Worm (Caenorhabditis elegans) whole organism, young adult: Measurements from ENCODE around the gene spe-42.

ENCODE experiments used
- B0035.1 ChIP-seq: sonication (generic microtip); optimal IDR thresholded peaks from 2 replicates; lab custom pipeline; 2016; ENCODE audit warnings: missing genetic modification characterization, mild to moderate bottlenecking, missing compliant biosample characterization, missing genotype, missing genetic modification reagents
- B0336.3 ChIP-seq: fragments of 200-800 bp; sonication (Bioruptor generic); IDR thresholded peaks from 2 replicates; pipeline ENCODE4 v1.3.6; 2022; ENCODE audit warnings: missing genetic modification characterization, missing compliant biosample characterization
- F22D6.2 ChIP-seq: sonication (generic microtip); optimal IDR thresholded peaks from 2 replicates; lab custom pipeline; 2016; ENCODE audit warnings: mild to moderate bottlenecking, missing genetic modification characterization, missing compliant biosample characterization
- F52B5.7 ChIP-seq: sonication (generic microtip); optimal IDR thresholded peaks from 2 replicates; lab custom pipeline; 2016; ENCODE audit warnings: mild to moderate bottlenecking, missing genetic modification characterization, missing compliant biosample characterization
- Y79H2A.3 ChIP-seq: fragments of 200-800 bp; sonication (Bioruptor generic); conservative IDR thresholded peaks from 2 replicates; pipeline ENCODE4 v1.3.6; 2022; ENCODE audit warnings: missing genetic modification reagents, missing genetic modification characterization, missing compliant biosample characterization
- Y95B8A.8 ChIP-seq: fragments of 200-800 bp; sonication (Bioruptor generic); IDR thresholded peaks from 2 replicates; pipeline ENCODE4 v1.3.6; 2022; ENCODE audit warnings: missing genetic modification reagents, missing genetic modification characterization, missing compliant biosample characterization
- aptf-3 ChIP-seq: fragments of 200-800 bp; sonication (Bioruptor generic); IDR thresholded peaks from 2 replicates; pipeline ENCODE4 v1.3.6; 2022; ENCODE audit warnings: missing genetic modification characterization, missing compliant biosample characterization
- attf-6 ChIP-seq: fragments of 200-800 bp; sonication (Bioruptor generic); IDR thresholded peaks from 2 replicates; pipeline ENCODE4 v1.3.6; 2022; ENCODE audit warnings: missing genetic modification reagents, missing genetic modification characterization, missing compliant biosample characterization
- bed-1 ChIP-seq: fragments of 200-800 bp; sonication (Bioruptor generic); IDR thresholded peaks from 2 replicates; pipeline ENCODE4 v1.3.6; 2022; ENCODE audit warnings: missing genetic modification reagents, missing genetic modification characterization, missing compliant biosample characterization
- ccch-3 ChIP-seq: fragments of 200-800 bp; sonication (Bioruptor generic); optimal IDR thresholded peaks from 2 replicates; lab custom pipeline; 2018; ENCODE audit warnings: mild to moderate bottlenecking, missing genetic modification characterization, missing compliant biosample characterization
- cebp-1 ChIP-seq, 2 experiments: fragments of 200-800 bp in 1 of 2; sonication (Bioruptor generic) in 1 of 2; sonication (generic microtip) in 1 of 2; IDR thresholded peaks in 1 of 2; optimal IDR thresholded peaks in 1 of 2; 2 replicates each; pipeline versions ENCODE4 v1.3.6 to Lab custom; 2017 to 2022; ENCODE audit warnings: missing compliant biosample characterization in 2 of 2, missing genetic modification characterization in 2 of 2, mild to moderate bottlenecking in 1 of 2, missing genetic modification reagents in 1 of 2, moderate library complexity in 1 of 2
- ceh-27 ChIP-seq: fragments of 200-800 bp; sonication (Bioruptor generic); optimal IDR thresholded peaks from 2 replicates; lab custom pipeline; 2018; ENCODE audit warnings: mild to moderate bottlenecking, missing genetic modification characterization, moderate library complexity, missing compliant biosample characterization
- dox-1 ChIP-seq: fragments of 200-800 bp; sonication (Bioruptor generic); IDR thresholded peaks from 2 replicates; pipeline ENCODE4 v1.3.6; 2022; ENCODE audit warnings: missing genetic modification reagents, missing genetic modification characterization, missing compliant biosample characterization
- dpl-1 ChIP-seq: fragments of 150-350 bp; optimal IDR thresholded peaks from 2 replicates; lab custom pipeline; 2014; ENCODE audit warnings: missing biosample characterization, missing genetic modification reagents, missing genetic modification characterization
- egl-18 ChIP-seq: fragments of 200-800 bp; sonication (Bioruptor generic); IDR thresholded peaks from 2 replicates; pipeline ENCODE4 v1.3.6; 2022; ENCODE audit warnings: missing genetic modification reagents, missing genetic modification characterization, missing compliant biosample characterization
- ekl-4 ChIP-seq: fragments of 200-800 bp; sonication (Bioruptor generic); IDR thresholded peaks from 2 replicates; pipeline ENCODE4 v1.3.6; 2022; ENCODE audit warnings: missing genetic modification reagents, missing genetic modification characterization, missing compliant biosample characterization
- fkh-3 ChIP-seq: sonication (generic microtip); optimal IDR thresholded peaks from 2 replicates; lab custom pipeline; 2016; ENCODE audit warnings: mild to moderate bottlenecking, missing genetic modification characterization, missing compliant biosample characterization
- him-1 ChIP-seq: sonication (generic microtip); optimal IDR thresholded peaks from 2 replicates; lab custom pipeline; 2016; ENCODE audit warnings: missing genotype, missing genetic modification reagents, missing genetic modification characterization, missing compliant biosample characterization
- hrde-1 ChIP-seq: sonication (generic microtip); optimal IDR thresholded peaks from 2 replicates; lab custom pipeline; 2016; ENCODE audit warnings: missing genetic modification characterization, mild to moderate bottlenecking, missing compliant biosample characterization, moderate library complexity, missing genotype, missing genetic modification reagents, borderline replicate concordance
- hsf-1 ChIP-seq: fragments of 200-800 bp; sonication (Bioruptor generic); IDR thresholded peaks from 2 replicates; pipeline ENCODE4 v1.3.6; 2022; ENCODE audit warnings: missing genetic modification reagents, missing genetic modification characterization, missing compliant biosample characterization
- let-526 ChIP-seq: fragments of 200-800 bp; sonication (Bioruptor generic); IDR thresholded peaks from 2 replicates; pipeline ENCODE4 v1.3.6; 2022; ENCODE audit warnings: missing genetic modification reagents, missing genetic modification characterization, missing compliant biosample characterization
- lsl-1 ChIP-seq: fragments of 200-800 bp; sonication (Bioruptor generic); optimal IDR thresholded peaks from 2 replicates; lab custom pipeline; 2018; ENCODE audit warnings: mild to moderate bottlenecking, missing genetic modification characterization, moderate library complexity, missing compliant biosample characterization
- lsy-27 ChIP-seq: sonication (generic microtip); optimal IDR thresholded peaks from 2 replicates; lab custom pipeline; 2017; ENCODE audit warnings: missing genetic modification characterization, mild to moderate bottlenecking, missing compliant biosample characterization, antibody characterized with exemption, missing genotype, borderline replicate concordance; ENCODE audit not compliant: insufficient read depth
- madf-3 ChIP-seq: fragments of 200-800 bp; sonication (Bioruptor generic); IDR thresholded peaks from 2 replicates; pipeline ENCODE4 v1.3.6; 2022; ENCODE audit warnings: missing genetic modification reagents, missing genetic modification characterization, missing compliant biosample characterization
- madf-6 ChIP-seq: fragments of 200-800 bp; sonication (Bioruptor generic); IDR thresholded peaks from 2 replicates; pipeline ENCODE4 v1.3.6; 2022; ENCODE audit warnings: missing genetic modification reagents, missing genetic modification characterization, missing compliant biosample characterization
- madf-8 ChIP-seq: fragments of 200-800 bp; sonication (Bioruptor generic); conservative IDR thresholded peaks from 2 replicates; pipeline ENCODE4 v1.3.6; 2022; ENCODE audit warnings: missing genetic modification reagents, missing genetic modification characterization, missing compliant biosample characterization
- mcd-1 ChIP-seq: fragments of 200-800 bp; sonication (Bioruptor generic); IDR thresholded peaks from 2 replicates; pipeline ENCODE4 v1.3.6; 2022; ENCODE audit warnings: missing genetic modification reagents, missing genetic modification characterization, missing compliant biosample characterization
- nhr-120 ChIP-seq: fragments of 200-800 bp; sonication (Bioruptor generic); IDR thresholded peaks from 2 replicates; pipeline ENCODE4 v1.3.6; 2022; ENCODE audit warnings: missing genetic modification characterization, missing compliant biosample characterization
- nhr-27 ChIP-seq: fragments of 200-800 bp; sonication (Bioruptor generic); optimal IDR thresholded peaks from 2 replicates; lab custom pipeline; 2018; ENCODE audit warnings: mild to moderate bottlenecking, missing genetic modification characterization, moderate library complexity, missing compliant biosample characterization
- nhr-80 ChIP-seq: sonication (generic microtip); optimal IDR thresholded peaks from 2 replicates; lab custom pipeline; 2016; ENCODE audit warnings: missing genetic modification characterization, missing compliant biosample characterization
- rcor-1 ChIP-seq: fragments of 200-800 bp; sonication (Bioruptor generic); IDR thresholded peaks from 2 replicates; pipeline ENCODE4 v1.3.6; 2022; ENCODE audit warnings: missing genetic modification reagents, missing genetic modification characterization, missing compliant biosample characterization
- rpc-1 ChIP-seq, 2 experiments: fragments of 150-350 bp in 1 of 2; sonication (generic microtip) in 1 of 2; optimal IDR thresholded peaks; 2 replicates each; lab custom pipeline; 2014 to 2018; ENCODE audit warnings: missing biosample characterization in 1 of 2, missing genetic modification characterization in 1 of 2, missing genetic modification reagents in 1 of 2, missing genotype in 1 of 2
- snpc-1.1 ChIP-seq: sonication (generic microtip); optimal IDR thresholded peaks from 2 replicates; lab custom pipeline; 2017; ENCODE audit warnings: missing genetic modification characterization, mild to moderate bottlenecking, missing compliant biosample characterization, antibody characterized with exemption, moderate library complexity, missing genotype, missing genetic modification reagents; ENCODE audit not compliant: insufficient read depth
- snpc-1.3 ChIP-seq: sonication (generic microtip); optimal IDR thresholded peaks from 2 replicates; lab custom pipeline; 2017; ENCODE audit warnings: missing genetic modification characterization, mild to moderate bottlenecking, missing compliant biosample characterization, antibody characterized with exemption, moderate library complexity, missing genotype, missing genetic modification reagents; ENCODE audit not compliant: insufficient read depth
- snpc-3.4 ChIP-seq: sonication (generic microtip); optimal IDR thresholded peaks from 2 replicates; lab custom pipeline; 2017; ENCODE audit warnings: missing genetic modification characterization, mild to moderate bottlenecking, missing compliant biosample characterization, antibody characterized with exemption, moderate library complexity, missing genotype, missing genetic modification reagents
- snpc-4 ChIP-seq, 5 experiments: fragments of 150-350 bp in 1 of 5; sonication (generic microtip) in 4 of 5; optimal IDR thresholded peaks; 2 replicates each; lab custom pipeline; 2014 to 2018; ENCODE audit warnings: missing genetic modification characterization in 5 of 5, missing biosample characterization in 3 of 5, antibody characterized with exemption in 2 of 5, mild to moderate bottlenecking in 2 of 5, missing compliant biosample characterization in 2 of 5, missing genotype in 2 of 5, moderate library complexity in 2 of 5, missing genetic modification reagents in 1 of 5
- tbp1 ChIP-seq: fragments of 200-800 bp; sonication (Bioruptor generic); optimal IDR thresholded peaks from 2 replicates; lab custom pipeline; 2018; ENCODE audit warnings: mild to moderate bottlenecking, missing genetic modification characterization, missing compliant biosample characterization
- tbx-9 ChIP-seq: sonication (generic microtip); optimal IDR thresholded peaks from 2 replicates; lab custom pipeline; 2016; ENCODE audit warnings: borderline replicate concordance, missing genetic modification characterization, inconsistent platforms, missing compliant biosample characterization
- xnd-1 ChIP-seq: sonication (generic microtip); optimal IDR thresholded peaks from 2 replicates; lab custom pipeline; 2016; ENCODE audit warnings: missing genotype, missing genetic modification reagents, missing genetic modification characterization, missing compliant biosample characterization
- zfh-2 ChIP-seq: fragments of 200-800 bp; sonication (Bioruptor generic); conservative IDR thresholded peaks from 2 replicates; pipeline ENCODE4 v1.3.6; 2022; ENCODE audit warnings: missing genetic modification reagents, missing genetic modification characterization, missing compliant biosample characterization
- ztf-18 ChIP-seq: sonication (generic microtip); optimal IDR thresholded peaks from 2 replicates; lab custom pipeline; 2016; ENCODE audit warnings: missing genotype, mild to moderate bottlenecking, missing genetic modification characterization, missing compliant biosample characterization
- ztf-22 ChIP-seq: fragments of 200-800 bp; sonication (Bioruptor generic); optimal IDR thresholded peaks from 2 replicates; lab custom pipeline; 2018; ENCODE audit warnings: mild to moderate bottlenecking, missing genetic modification characterization, moderate library complexity, missing compliant biosample characterization

spe-42 gene

DNA sequence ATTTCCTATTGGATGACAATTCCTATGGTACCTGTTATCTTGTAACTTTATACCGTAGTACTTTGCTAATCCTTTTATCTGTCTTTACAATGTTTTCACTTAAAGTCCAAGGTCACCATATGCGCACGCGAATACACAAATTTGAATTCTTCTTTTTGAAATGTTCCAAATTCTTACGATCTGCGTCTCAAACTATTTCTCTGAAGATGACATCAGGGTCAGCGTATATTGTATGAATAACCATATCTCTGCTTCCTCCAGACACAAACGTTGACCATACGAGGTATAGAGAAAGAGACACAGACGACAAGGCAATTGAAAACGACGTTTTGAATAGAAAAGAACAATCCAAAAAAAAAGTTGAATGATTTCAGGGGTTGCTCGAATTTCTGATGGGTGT lies 37.1 kb upstream of the spe-42 start:
- TF ChIP-seq Y95B8A.8 (GFP tag; lab: Robert Waterston, UW): no peak
- TF ChIP-seq nhr-80 (tag; lab: Kevin White, UChicago): peak; percentile 14

DNA sequence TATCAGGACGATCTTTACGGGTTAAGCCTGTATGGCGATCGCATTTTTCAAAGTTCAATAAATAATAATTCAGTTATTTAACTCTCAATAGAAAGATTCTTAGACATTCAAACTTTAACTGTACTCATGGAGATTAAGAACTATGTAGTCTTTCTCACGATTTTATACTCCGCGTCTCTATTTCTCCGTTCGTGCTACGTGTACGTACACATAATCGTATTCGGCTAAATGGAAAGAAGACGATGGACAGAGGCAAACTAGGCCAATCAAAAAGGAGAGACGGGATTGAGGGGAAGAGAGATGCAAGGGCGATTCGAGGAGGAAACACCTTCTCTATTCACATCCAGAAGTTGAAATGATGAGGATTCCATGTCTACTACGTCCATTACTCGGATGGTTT lies 36.6 kb upstream of the spe-42 start, which contains the start of gene bus-18:
Gene bus-18 (plus strand): TSS at position 301 of the 400 bp plus-strand sequence.
- TF ChIP-seq ztf-22 (GFP tag; lab: Kevin White, UChicago) (no peak), rpc-1 (optimal IDR thresholded peaks at IDR 0.05; lab: Kevin White, UChicago) (no peak), rpc-1 (tag; optimal IDR thresholded peaks at IDR 0.05; lab: Kevin White, UChicago) (no peak), snpc-4 (GFP tag; optimal IDR thresholded peaks at IDR 0.05; lab: Kevin White, UChicago) (no peak), snpc-4 (tag; optimal IDR thresholded peaks at IDR 0.05; lab: Kevin White, UChicago) (no peak), lsy-27 (no peak), F22D6.2 (no peak), ccch-3 (GFP tag; lab: Kevin White, UChicago) (no peak), fkh-3 (no peak), B0035.1 (no peak), ceh-27 (GFP tag; lab: Kevin White, UChicago) (no peak), madf-3 (GFP tag; lab: Robert Waterston, UW) (no peak)

DNA sequence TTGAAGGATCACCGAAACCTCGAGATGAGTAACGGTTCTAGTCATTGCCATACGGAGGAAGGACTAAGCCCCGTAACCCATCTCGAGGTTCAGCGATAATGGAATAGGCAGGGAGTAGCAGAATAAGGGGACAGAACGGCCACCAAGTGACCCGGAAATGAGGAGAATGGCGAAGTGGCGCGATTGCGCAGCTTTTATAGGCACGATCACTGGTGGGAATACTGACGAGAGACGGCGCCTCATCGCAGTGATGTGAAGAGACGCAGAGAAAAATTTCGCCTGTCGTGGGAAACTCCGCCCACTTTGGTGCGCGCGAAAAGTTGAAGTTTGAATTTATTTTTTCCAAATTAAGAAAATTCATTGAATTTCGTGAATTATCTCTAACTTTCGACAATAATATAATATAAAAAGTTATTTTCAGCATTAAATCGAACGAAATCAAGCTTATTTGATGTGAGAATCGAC lies 33.3 kb upstream of the spe-42 start, which contains the start of gene F55A11.4:
Gene F55A11.4 (plus strand): TSS at position 415 of the 465 bp plus-strand sequence.
- TF ChIP-seq zfh-2 (GFP tag; lab: Robert Waterston, UW): no peak
- TF ChIP-seq nhr-27 (tag; lab: Kevin White, UChicago): no peak
- peak; percentile 16 for TF ChIP-seq hrde-1 (tag; lab: Kevin White, UChicago)
- TF ChIP-seq madf-8 (GFP tag; lab: Robert Waterston, UW): peak; percentile 52
- no peak for TF ChIP-seq cebp-1 (GFP tag; IDR thresholded peaks at IDR 0.05; lab: Robert Waterston, UW)
- peak; percentile 11 for TF ChIP-seq cebp-1 (tag; optimal IDR thresholded peaks at IDR 0.05; lab: Kevin White, UChicago)
- peak; percentile 57 for TF ChIP-seq mcd-1
- TF ChIP-seq snpc-4 (GFP tag; optimal IDR thresholded peaks at IDR 0.05; lab: Kevin White, UChicago): no peak
- TF ChIP-seq snpc-4 (tag; optimal IDR thresholded peaks at IDR 0.05; lab: Kevin White, UChicago): peak in 2 of 4 experiments; percentile 28 to 31
- peak; percentile 43 for TF ChIP-seq tbp1 (GFP tag; lab: Kevin White, UChicago)
- peak; percentile 26 for TF ChIP-seq dpl-1 (GFP tag; lab: Kevin White, UChicago)
- TF ChIP-seq nhr-120 (GFP tag; lab: Robert Waterston, UW): no peak
- peak; percentile 46 for TF ChIP-seq B0336.3 (GFP tag; lab: Robert Waterston, UW)
- TF ChIP-seq Y79H2A.3 (GFP tag; lab: Robert Waterston, UW): no peak
- TF ChIP-seq ekl-4: peak; percentile 25; the same call in 1 of the 2 replicates
- TF ChIP-seq attf-6 (GFP tag; lab: Robert Waterston, UW): no peak
- TF ChIP-seq F52B5.7: peak; percentile 49
- no peak for TF ChIP-seq bed-1
- TF ChIP-seq madf-6 (GFP tag; lab: Robert Waterston, UW): peak; percentile 81
- no peak for TF ChIP-seq egl-18 (GFP tag; lab: Robert Waterston, UW)
- TF ChIP-seq let-526 (GFP tag; lab: Robert Waterston, UW): 0 out of 2 replicates have a peak, but pooled peaks have one; percentile 11
- peak; percentile 44 for TF ChIP-seq snpc-3.4 (tag; lab: Kevin White, UChicago)
- TF ChIP-seq ztf-18: no peak
- TF ChIP-seq rcor-1 (GFP tag; lab: Robert Waterston, UW): no peak; the same call in 1 of the 2 replicates
- TF ChIP-seq dox-1 (GFP tag; lab: Robert Waterston, UW): peak; percentile 59
- TF ChIP-seq snpc-1.1: peak; percentile 4
- peak; percentile 39 for TF ChIP-seq snpc-1.3 (tag; lab: Kevin White, UChicago)
- TF ChIP-seq tbx-9 (tag; lab: Kevin White, UChicago): no peak
- peak; percentile 62 for TF ChIP-seq lsl-1
- no peak for TF ChIP-seq fkh-3
- TF ChIP-seq him-1 (tag; lab: Kevin White, UChicago): peak; percentile 27
- TF ChIP-seq hsf-1 (GFP tag; lab: Robert Waterston, UW): peak; percentile 32; the same call in 1 of the 2 replicates
- peak; percentile 52; the same call in 1 of the 2 replicates for TF ChIP-seq aptf-3
- TF ChIP-seq xnd-1 (tag; lab: Kevin White, UChicago): peak; percentile 38
